Worm (Caenorhabditis elegans) whole organism, L4 larva: Measurements from ENCODE around the gene srz-11.

Experiments
- F10B5.3 ChIP-seq: sonication (generic microtip); optimal IDR thresholded peaks from 2 replicates; lab custom pipeline; 2016; ENCODE audit warnings: mild to moderate bottlenecking, missing genetic modification characterization, missing compliant biosample characterization
- aly-2 ChIP-seq: sonication (generic microtip); optimal IDR thresholded peaks from 2 replicates; lab custom pipeline; 2018; ENCODE audit warnings: missing biosample characterization, missing genetic modification characterization
- arid-1 ChIP-seq: fragments of 200-800 bp; sonication (Bioruptor generic); conservative IDR thresholded peaks from 2 replicates; pipeline ENCODE4 v1.3.6; 2022; ENCODE audit warnings: missing genetic modification reagents, missing genetic modification characterization, missing compliant biosample characterization
- ceh-32 ChIP-seq: sonication (generic microtip); optimal IDR thresholded peaks from 2 replicates; lab custom pipeline; 2016; ENCODE audit warnings: mild to moderate bottlenecking, missing genetic modification characterization, missing compliant biosample characterization; ENCODE audit not compliant: poor library complexity
- ceh-82 ChIP-seq: sonication (generic microtip); optimal IDR thresholded peaks from 2 replicates; lab custom pipeline; 2017; ENCODE audit warnings: missing biosample characterization, missing genetic modification characterization
- ces-1 ChIP-seq: fragments of 150-350 bp; sonication (generic microtip); optimal IDR thresholded peaks from 4 replicates; lab custom pipeline; 2014; ENCODE audit warnings: missing biosample characterization, missing genetic modification reagents, missing genetic modification characterization
- daf-16 ChIP-seq, 3 experiments: sonication (generic microtip); optimal IDR thresholded peaks; 2 replicates each; lab custom pipeline; 2016 to 2017; ENCODE audit warnings: missing genetic modification characterization in 3 of 3, missing genetic modification reagents in 3 of 3, mild to moderate bottlenecking in 2 of 3, missing compliant biosample characterization in 2 of 3, missing biosample characterization in 1 of 3, moderate library complexity in 1 of 3
- dmd-6 ChIP-seq: fragments of 200-800 bp; sonication (Bioruptor generic); IDR thresholded peaks from 2 replicates; pipeline ENCODE4 v1.3.6; 2022; ENCODE audit warnings: missing genetic modification reagents, missing genetic modification characterization, missing compliant biosample characterization
- dpl-1 ChIP-seq: fragments of 150-350 bp; optimal IDR thresholded peaks from 2 replicates; lab custom pipeline; 2014; ENCODE audit warnings: missing biosample characterization, missing genetic modification reagents, missing genetic modification characterization
- dve-1 ChIP-seq: sonication (generic microtip); optimal IDR thresholded peaks from 2 replicates; lab custom pipeline; 2017; ENCODE audit warnings: antibody characterized with exemption, mild to moderate bottlenecking, missing genetic modification characterization, missing compliant biosample characterization; ENCODE audit not compliant: insufficient read depth
- egl-27 ChIP-seq: sonication (generic microtip); optimal IDR thresholded peaks from 3 replicates; lab custom pipeline; 2017; ENCODE audit warnings: missing biosample characterization, missing genetic modification reagents, missing genetic modification characterization
- egl-43 ChIP-seq: fragments of 200-800 bp; sonication (Bioruptor generic); IDR thresholded peaks from 2 replicates; pipeline ENCODE4 v1.3.6; 2022; ENCODE audit warnings: missing genetic modification reagents, missing genetic modification characterization, missing compliant biosample characterization
- fkh-10 ChIP-seq: fragments of 150-350 bp; optimal IDR thresholded peaks from 2 replicates; lab custom pipeline; 2014; ENCODE audit warnings: missing biosample characterization, missing genetic modification reagents, missing genetic modification characterization
- hif-1 ChIP-seq, 2 experiments: sonication (generic microtip); optimal IDR thresholded peaks; 2 replicates each; lab custom pipeline; 2016 to 2017; ENCODE audit warnings: missing compliant biosample characterization in 2 of 2, missing genetic modification characterization in 2 of 2, missing genetic modification reagents in 2 of 2, missing genotype in 2 of 2, mild to moderate bottlenecking in 1 of 2
- hlh-11 ChIP-seq: fragments of 200-800 bp; sonication (Bioruptor generic); optimal IDR thresholded peaks from 2 replicates; lab custom pipeline; 2018; ENCODE audit warnings: mild to moderate bottlenecking, missing genetic modification characterization, missing compliant biosample characterization
- hmg-1.1 ChIP-seq: fragments of 200-800 bp; sonication (Bioruptor generic); IDR thresholded peaks from 2 replicates; pipeline ENCODE4 v1.3.6; 2022; ENCODE audit warnings: missing genetic modification reagents, missing genetic modification characterization, missing compliant biosample characterization
- jun-1 ChIP-seq: fragments of 150-350 bp; optimal IDR thresholded peaks from 2 replicates; lab custom pipeline; 2014; ENCODE audit warnings: missing biosample characterization, missing genetic modification reagents, missing genetic modification characterization
- lin-1 ChIP-seq: fragments of 200-800 bp; sonication (Bioruptor generic); IDR thresholded peaks from 2 replicates; pipeline ENCODE4 v1.3.6; 2022; ENCODE audit warnings: missing genetic modification reagents, missing genetic modification characterization, missing compliant biosample characterization
- lin-13 ChIP-seq: fragments of 150-350 bp; optimal IDR thresholded peaks from 2 replicates; lab custom pipeline; 2014; ENCODE audit warnings: missing biosample characterization, missing genetic modification reagents, missing genetic modification characterization
- madf-5 ChIP-seq, 2 experiments: fragments of 200-800 bp; sonication (Bioruptor generic); IDR thresholded peaks; 2 replicates each; pipeline ENCODE4 v1.3.6; 2022; ENCODE audit warnings: missing compliant biosample characterization in 2 of 2, missing genetic modification characterization in 2 of 2
- mes-2 ChIP-seq: sonication (generic microtip); optimal IDR thresholded peaks from 2 replicates; lab custom pipeline; 2016; ENCODE audit warnings: missing genotype, mild to moderate bottlenecking, missing genetic modification characterization, missing compliant biosample characterization; ENCODE audit not compliant: poor library complexity, severe bottlenecking
- mxl-2 ChIP-seq: fragments of 200-800 bp; sonication (Bioruptor generic); conservative IDR thresholded peaks from 2 replicates; pipeline ENCODE4 v1.3.6; 2022; ENCODE audit warnings: missing genetic modification reagents, missing genetic modification characterization, missing compliant biosample characterization
- nhr-25 ChIP-seq: sonication (generic microtip); optimal IDR thresholded peaks from 2 replicates; lab custom pipeline; 2017; ENCODE audit warnings: missing genetic modification characterization, mild to moderate bottlenecking, missing compliant biosample characterization, antibody characterized with exemption, moderate library complexity, borderline replicate concordance; ENCODE audit not compliant: insufficient read depth
- nhr-28 ChIP-seq: fragments of 150-350 bp; optimal IDR thresholded peaks from 2 replicates; lab custom pipeline; 2014; ENCODE audit warnings: missing biosample characterization, missing genetic modification characterization
- nhr-41 ChIP-seq: fragments of 200-800 bp; sonication (Bioruptor generic); IDR thresholded peaks from 2 replicates; pipeline ENCODE4 v1.3.6; 2022; ENCODE audit warnings: missing genetic modification reagents, missing genetic modification characterization, missing compliant biosample characterization
- nhr-42 ChIP-seq: fragments of 200-800 bp; sonication (Bioruptor generic); IDR thresholded peaks from 2 replicates; pipeline ENCODE4 v1.3.6; 2022; ENCODE audit warnings: missing genetic modification characterization, missing compliant biosample characterization
- nhr-48 ChIP-seq: sonication (generic microtip); optimal IDR thresholded peaks from 2 replicates; lab custom pipeline; 2016; ENCODE audit warnings: mild to moderate bottlenecking, missing genetic modification characterization, missing compliant biosample characterization
- nhr-77 ChIP-seq: fragments of 150-350 bp; optimal IDR thresholded peaks from 2 replicates; lab custom pipeline; 2014; ENCODE audit warnings: missing biosample characterization, missing genetic modification characterization
- pha-4 ChIP-seq, 2 experiments: fragments of 150-350 bp in 1 of 2; fragments of 200-800 bp in 1 of 2; sonication (Bioruptor generic) in 1 of 2; IDR thresholded peaks in 1 of 2; optimal IDR thresholded peaks in 1 of 2; 2 replicates each; pipeline versions ENCODE4 v1.3.6 to Lab custom; 2014 to 2022; ENCODE audit warnings: missing genetic modification characterization in 2 of 2, missing genetic modification reagents in 2 of 2, missing biosample characterization in 1 of 2, missing compliant biosample characterization in 1 of 2
- pqm-1 ChIP-seq: sonication (generic microtip); optimal IDR thresholded peaks from 2 replicates; lab custom pipeline; 2017; ENCODE audit warnings: missing biosample characterization, missing genetic modification characterization
- rbr-2 ChIP-seq: sonication (generic microtip); optimal IDR thresholded peaks from 2 replicates; lab custom pipeline; 2016; ENCODE audit warnings: missing genotype, missing genetic modification characterization, missing compliant biosample characterization
- snpc-4 ChIP-seq: fragments of 150-350 bp; optimal IDR thresholded peaks from 2 replicates; lab custom pipeline; 2014; ENCODE audit warnings: missing biosample characterization, missing genetic modification characterization
- spr-1 ChIP-seq: sonication (generic microtip); optimal IDR thresholded peaks from 2 replicates; lab custom pipeline; 2016; ENCODE audit warnings: mild to moderate bottlenecking, missing genetic modification characterization, missing compliant biosample characterization
- tag-97 ChIP-seq: fragments of 200-800 bp; sonication (Bioruptor generic); IDR thresholded peaks from 2 replicates; pipeline ENCODE4 v1.3.6; 2022; ENCODE audit warnings: missing genetic modification characterization, missing compliant biosample characterization
- unc-130 ChIP-seq: sonication (generic microtip); optimal IDR thresholded peaks from 2 replicates; lab custom pipeline; 2016; ENCODE audit warnings: missing genetic modification reagents, missing genetic modification characterization, missing compliant biosample characterization
- zfp-3 ChIP-seq: fragments of 200-800 bp; sonication (Bioruptor generic); conservative IDR thresholded peaks from 2 replicates; pipeline ENCODE4 v1.3.6; 2022; ENCODE audit warnings: missing genetic modification reagents, missing genetic modification characterization, missing compliant biosample characterization
- zip-11 ChIP-seq: fragments of 200-800 bp; sonication (Bioruptor generic); IDR thresholded peaks from 2 replicates; pipeline ENCODE4 v1.3.6; 2022; ENCODE audit warnings: missing genetic modification characterization, missing compliant biosample characterization
- ztf-7 ChIP-seq: fragments of 150-350 bp; optimal IDR thresholded peaks from 2 replicates; lab custom pipeline; 2014; ENCODE audit warnings: missing biosample characterization, missing genetic modification characterization

The srz-11 gene

ce11 chrV:15179757-15180156 is 16.9 kb downstream of the srz-11 start, which contains the start of gene T09F5.10:
Gene T09F5.10 (plus strand): TSS chrV:15180057.
- TF ChIP-seq hlh-11 (tag; lab: Kevin White, UChicago), result no peak
- TF ChIP-seq arid-1 (GFP tag; lab: Robert Waterston, UW), result no peak
- TF ChIP-seq daf-16 (GFP tag; optimal IDR thresholded peaks at IDR 0.05; lab: Kevin White, UChicago), result no peak
- TF ChIP-seq daf-16 (tag; optimal IDR thresholded peaks at IDR 0.05; lab: Kevin White, UChicago), result no peak
- no peak for TF ChIP-seq rbr-2 (tag; lab: Kevin White, UChicago)
- no peak for TF ChIP-seq ceh-32 (tag; lab: Kevin White, UChicago)
- TF ChIP-seq mxl-2, result no peak
- TF ChIP-seq ztf-7 (tag; lab: Kevin White, UChicago), result no peak
- TF ChIP-seq mes-2 (tag; lab: Kevin White, UChicago), result no peak
- TF ChIP-seq zfp-3 (GFP tag; lab: Robert Waterston, UW), result no peak

DNA sequence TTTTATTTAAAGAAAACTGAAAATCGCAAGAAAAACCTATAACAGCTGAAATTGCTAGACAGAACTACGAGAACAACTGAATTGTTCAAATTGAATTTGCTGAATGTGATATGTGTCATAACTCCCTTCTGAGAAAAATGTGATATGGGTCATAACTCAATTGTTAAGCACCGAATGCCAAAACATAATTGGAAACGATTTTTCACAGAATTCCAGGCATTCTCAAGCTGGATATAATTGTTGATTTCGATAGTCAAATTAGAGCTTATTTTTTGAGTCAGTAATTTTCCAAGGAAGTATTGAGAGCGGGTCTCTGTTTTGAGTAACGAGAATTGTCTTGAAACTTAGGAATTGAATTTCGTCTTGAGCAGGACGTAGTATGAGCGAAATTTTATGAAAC is 19.0 kb downstream of the srz-11 start:
- TF ChIP-seq ztf-7 (tag; lab: Kevin White, UChicago) (no peak), fkh-10 (no peak), lin-13 (GFP tag; lab: Kevin White, UChicago) (no peak), nhr-41 (GFP tag; lab: Robert Waterston, UW) (no peak), spr-1 (tag; lab: Kevin White, UChicago) (no peak), ceh-82 (tag; lab: Kevin White, UChicago) (no peak), nhr-48 (tag; lab: Kevin White, UChicago) (no peak), madf-5 (GFP tag; IDR thresholded peaks at IDR 0.05; lab: Robert Waterston, UW) (no peak), pha-4 (GFP tag; IDR thresholded peaks at IDR 0.05; lab: Robert Waterston, UW) (no peak), pha-4 (tag; optimal IDR thresholded peaks at IDR 0.05; lab: Kevin White, UChicago) (no peak), nhr-25 (tag; lab: Kevin White, UChicago) (no peak), egl-43 (GFP tag; lab: Robert Waterston, UW) (no peak), snpc-4 (no peak), arid-1 (GFP tag; lab: Robert Waterston, UW) (no peak), jun-1 (tag; lab: Kevin White, UChicago) (no peak), dpl-1 (no peak), rbr-2 (tag; lab: Kevin White, UChicago) (no peak), egl-27 (no peak), zip-11 (no peak)
- TF ChIP-seq, all 104 proteins: peak for 0

- TF ChIP-seq madf-5 (GFP tag; IDR thresholded peaks at IDR 0.05; lab: Robert Waterston, UW) (no peak), hif-1 (tag; optimal IDR thresholded peaks at IDR 0.05; lab: Kevin White, UChicago) (no peak), F10B5.3 (tag; lab: Kevin White, UChicago) (no peak), pqm-1 (tag; lab: Kevin White, UChicago) (peak; percentile 9), hlh-11 (tag; lab: Kevin White, UChicago) (no peak), nhr-28 (peak; percentile 10), aly-2 (tag; lab: Kevin White, UChicago) (no peak), tag-97 (GFP tag; lab: Robert Waterston, UW) (no peak), nhr-77 (tag; lab: Kevin White, UChicago) (no peak), hmg-1.1 (GFP tag; lab: Robert Waterston, UW) (no peak), unc-130 (GFP tag; lab: Kevin White, UChicago) (no peak), ces-1 (GFP tag; lab: Kevin White, UChicago) (no peak), dmd-6 (GFP tag; lab: Robert Waterston, UW) (peak; percentile 33; the same call in 1 of the 2 replicates), fkh-10 (no peak), spr-1 (tag; lab: Kevin White, UChicago) (no peak), nhr-42 (no peak), dve-1 (tag; lab: Kevin White, UChicago) (peak; percentile 2), lin-1 (GFP tag; lab: Robert Waterston, UW) (no peak)
Observed at ce11 chrV:15182407-15182806, 19.5 kb downstream of the srz-11 start, which contains the start of gene fbxa-84. Gene fbxa-84 (plus strand): TSS chrV:15182440.
